Worm (Caenorhabditis elegans) whole organism, mixed stage, embryonic: ENCODE measurements around the gene psd-1.

Experiments used
- blmp-1 ChIP-seq: fragments of 150-350 bp; optimal IDR thresholded peaks from 2 replicates; lab custom pipeline; 2014; ENCODE audit warnings: missing biosample characterization, missing genetic modification characterization
- ceh-43 ChIP-seq: fragments of 200-800 bp; sonication (Bioruptor generic); optimal IDR thresholded peaks from 2 replicates; lab custom pipeline; 2018; ENCODE audit warnings: mild to moderate bottlenecking, missing genetic modification characterization, moderate library complexity, missing compliant biosample characterization
- ceh-83 ChIP-seq: fragments of 200-800 bp; sonication (Bioruptor generic); optimal IDR thresholded peaks from 2 replicates; lab custom pipeline; 2018; ENCODE audit warnings: mild to moderate bottlenecking, missing genetic modification characterization, missing compliant biosample characterization
- ces-1 ChIP-seq: fragments of 150-350 bp; optimal IDR thresholded peaks from 2 replicates; lab custom pipeline; 2014; ENCODE audit warnings: missing biosample characterization, missing genetic modification reagents, missing genetic modification characterization
- elt-3 ChIP-seq: fragments of 150-350 bp; optimal IDR thresholded peaks from 2 replicates; lab custom pipeline; 2014; ENCODE audit warnings: missing biosample characterization, missing genetic modification characterization
- ham-2 ChIP-seq: fragments of 200-800 bp; sonication (Bioruptor generic); optimal IDR thresholded peaks from 2 replicates; lab custom pipeline; 2018; ENCODE audit warnings: mild to moderate bottlenecking, missing genetic modification characterization, missing compliant biosample characterization
- lsy-2 ChIP-seq: fragments of 150-350 bp; optimal IDR thresholded peaks from 2 replicates; lab custom pipeline; 2014; ENCODE audit warnings: missing biosample characterization, missing genetic modification characterization
- nhr-237 ChIP-seq: fragments of 150-350 bp; optimal IDR thresholded peaks from 2 replicates; lab custom pipeline; 2014; ENCODE audit warnings: missing biosample characterization, missing genetic modification characterization
- pha-4 ChIP-seq: fragments of 150-350 bp; optimal IDR thresholded peaks from 2 replicates; lab custom pipeline; 2018; ENCODE audit warnings: missing biosample characterization, missing genetic modification reagents, missing genetic modification characterization
- snpc-4 ChIP-seq: fragments of 150-350 bp; optimal IDR thresholded peaks from 2 replicates; lab custom pipeline; 2014; ENCODE audit warnings: missing biosample characterization, missing genetic modification characterization
- unc-62 ChIP-seq: fragments of 150-350 bp; optimal IDR thresholded peaks from 2 replicates; lab custom pipeline; 2014; ENCODE audit warnings: missing biosample characterization, missing genetic modification reagents, missing genetic modification characterization

DNA sequence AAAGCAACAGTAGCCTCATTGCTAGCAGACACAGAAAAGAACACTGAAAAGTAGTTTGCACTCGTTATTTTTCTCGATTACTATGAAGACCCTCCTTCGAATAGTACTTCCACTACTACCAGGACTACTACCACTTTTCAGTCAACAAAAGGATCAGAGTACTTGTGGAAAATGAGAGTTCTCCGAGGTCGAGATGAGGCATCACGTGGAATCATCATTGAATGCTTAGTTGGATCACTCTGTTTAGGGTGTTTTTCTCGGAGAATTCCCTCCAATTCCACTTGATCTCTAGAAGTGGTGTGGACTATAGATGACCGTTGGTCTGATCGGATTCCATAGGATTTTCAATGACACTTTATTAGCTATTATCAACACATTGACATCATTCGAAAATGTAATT lies 25.6 kb upstream of the psd-1 start:
- TF ChIP-seq ceh-83 (GFP tag; lab: Kevin White, UChicago) (no peak), nhr-237 (tag; lab: Kevin White, UChicago) (no peak), snpc-4 (tag; lab: Kevin White, UChicago) (no peak), ces-1 (GFP tag; lab: Kevin White, UChicago) (no peak), unc-62 (no peak), pha-4 (no peak), elt-3 (tag; lab: Kevin White, UChicago) (no peak), ceh-43 (GFP tag; lab: Kevin White, UChicago) (no peak), lsy-2 (tag; lab: Kevin White, UChicago) (no peak), ham-2 (no peak), blmp-1 (tag; lab: Kevin White, UChicago) (no peak)
